Worm (Caenorhabditis elegans) whole organism, L1 larva: ENCODE data around the gene zag-1.

Source experiments
- C16A3.4 ChIP-seq: fragments of 150-350 bp; optimal IDR thresholded peaks from 2 replicates; lab custom pipeline; 2014; ENCODE audit warnings: missing biosample characterization, missing genetic modification characterization
- C34B4.2 ChIP-seq: sonication (generic microtip); optimal IDR thresholded peaks from 2 replicates; lab custom pipeline; 2017; ENCODE audit warnings: mild to moderate bottlenecking, missing genetic modification characterization, missing compliant biosample characterization
- aly-2 ChIP-seq: fragments of 150-350 bp; optimal IDR thresholded peaks from 2 replicates; lab custom pipeline; 2014; ENCODE audit warnings: missing biosample characterization, missing genetic modification characterization
- blmp-1 ChIP-seq: fragments of 150-350 bp; optimal IDR thresholded peaks from 2 replicates; lab custom pipeline; 2014; ENCODE audit warnings: missing biosample characterization, missing genetic modification characterization
- ceh-63 ChIP-seq: fragments of 200-800 bp; sonication (Bioruptor generic); optimal IDR thresholded peaks from 2 replicates; lab custom pipeline; 2018; ENCODE audit warnings: mild to moderate bottlenecking, missing genetic modification characterization, missing compliant biosample characterization
- dpl-1 ChIP-seq, 3 experiments: fragments of 150-350 bp in 2 of 3; sonication (generic microtip) in 1 of 3; optimal IDR thresholded peaks; 2 replicates each; lab custom pipeline; 2014 to 2017; ENCODE audit warnings: missing biosample characterization in 3 of 3, missing genetic modification characterization in 3 of 3, missing genetic modification reagents in 3 of 3
- dsc-1 ChIP-seq: sonication (generic microtip); optimal IDR thresholded peaks from 2 replicates; lab custom pipeline; 2016; ENCODE audit warnings: mild to moderate bottlenecking, missing genetic modification characterization, missing compliant biosample characterization
- efl-1 ChIP-seq, 4 experiments: fragments of 150-350 bp; optimal IDR thresholded peaks in 3 of 4; peaks in 1 of 4; 1 replicate in 1 of 4; 2 replicates in 3 of 4; lab custom pipeline; 2014; ENCODE audit warnings: missing biosample characterization in 2 of 4, missing genetic modification characterization in 2 of 4, missing genetic modification reagents in 2 of 4
- egl-27 ChIP-seq, 2 experiments: fragments of 150-350 bp in 1 of 2; sonication (generic microtip); optimal IDR thresholded peaks; 3 replicates each; lab custom pipeline; 2017 to 2018; ENCODE audit warnings: missing biosample characterization in 2 of 2, missing genetic modification characterization in 2 of 2, missing genetic modification reagents in 2 of 2
- elt-2 ChIP-seq: sonication (generic microtip); optimal IDR thresholded peaks from 2 replicates; lab custom pipeline; 2016; ENCODE audit warnings: missing genetic modification characterization, mild to moderate bottlenecking, inconsistent platforms, missing compliant biosample characterization, missing genetic modification reagents
- elt-3 ChIP-seq, 6 experiments: fragments of 150-350 bp in 1 of 6; sonication (generic microtip); optimal IDR thresholded peaks; 2 replicates each; lab custom pipeline; 2017 to 2018; ENCODE audit warnings: missing biosample characterization in 6 of 6, missing genetic modification characterization in 6 of 6, inconsistent platforms in 1 of 6
- ets-5 ChIP-seq: fragments of 200-800 bp; sonication (Bioruptor generic); IDR thresholded peaks from 2 replicates; pipeline ENCODE4 v1.3.6; 2022; ENCODE audit warnings: missing genetic modification characterization, missing compliant biosample characterization
- fkh-4 ChIP-seq: sonication (generic microtip); optimal IDR thresholded peaks from 2 replicates; lab custom pipeline; 2016; ENCODE audit warnings: missing compliant biosample characterization, missing genetic modification characterization, borderline replicate concordance
- fos-1 ChIP-seq: fragments of 150-350 bp; optimal IDR thresholded peaks from 2 replicates; lab custom pipeline; 2014; ENCODE audit warnings: missing biosample characterization, missing genetic modification characterization
- grh-1 ChIP-seq: fragments of 200-800 bp; sonication (Bioruptor generic); IDR thresholded peaks from 2 replicates; pipeline ENCODE4 v1.3.6; 2022; ENCODE audit warnings: missing genetic modification reagents, missing genetic modification characterization, missing compliant biosample characterization
- hlh-17 ChIP-seq: fragments of 200-800 bp; sonication (Bioruptor generic); optimal IDR thresholded peaks from 2 replicates; lab custom pipeline; 2018; ENCODE audit warnings: missing genetic modification characterization, mild to moderate bottlenecking, missing compliant biosample characterization, moderate library complexity, borderline replicate concordance
- jun-1 ChIP-seq: fragments of 150-350 bp; optimal IDR thresholded peaks from 2 replicates; lab custom pipeline; 2014; ENCODE audit warnings: missing biosample characterization, missing genetic modification reagents, missing genetic modification characterization
- lin-14 ChIP-seq: fragments of 200-800 bp; sonication (Bioruptor generic); optimal IDR thresholded peaks from 2 replicates; lab custom pipeline; 2018; ENCODE audit warnings: mild to moderate bottlenecking, missing genetic modification characterization, moderate library complexity, missing compliant biosample characterization
- lin-15B ChIP-seq: fragments of 150-350 bp; sonication (generic microtip); optimal IDR thresholded peaks from 3 replicates; lab custom pipeline; 2014; ENCODE audit warnings: missing biosample characterization, missing genetic modification characterization
- lin-39 ChIP-seq: fragments of 150-350 bp; optimal IDR thresholded peaks from 2 replicates; lab custom pipeline; 2014; ENCODE audit warnings: missing biosample characterization, missing genetic modification reagents, missing genetic modification characterization
- lsy-2 ChIP-seq, 2 experiments: fragments of 150-350 bp; optimal IDR thresholded peaks; 2 replicates each; lab custom pipeline; 2014; ENCODE audit warnings: missing biosample characterization in 2 of 2, missing genetic modification characterization in 2 of 2
- mdl-1 ChIP-seq, 2 experiments: fragments of 150-350 bp; optimal IDR thresholded peaks; 2 replicates each; lab custom pipeline; 2014 to 2017; ENCODE audit warnings: missing biosample characterization in 2 of 2, missing genetic modification characterization in 2 of 2, inconsistent platforms in 1 of 2
- mep-1 ChIP-seq: fragments of 150-350 bp; optimal IDR thresholded peaks from 2 replicates; lab custom pipeline; 2014; ENCODE audit warnings: missing biosample characterization, missing genetic modification characterization
- nhr-11 ChIP-seq: fragments of 150-350 bp; optimal IDR thresholded peaks from 2 replicates; lab custom pipeline; 2014; ENCODE audit warnings: missing biosample characterization, missing genetic modification characterization
- nhr-20 ChIP-seq: sonication (generic microtip); optimal IDR thresholded peaks from 2 replicates; lab custom pipeline; 2016; ENCODE audit warnings: mild to moderate bottlenecking, missing genetic modification characterization, missing compliant biosample characterization
- nhr-237 ChIP-seq: fragments of 150-350 bp; optimal IDR thresholded peaks from 2 replicates; lab custom pipeline; 2014; ENCODE audit warnings: missing biosample characterization, missing genetic modification characterization
- nhr-28 ChIP-seq: fragments of 150-350 bp; optimal IDR thresholded peaks from 2 replicates; lab custom pipeline; 2014; ENCODE audit warnings: missing biosample characterization, missing genetic modification characterization
- nhr-77 ChIP-seq: fragments of 150-350 bp; optimal IDR thresholded peaks from 2 replicates; lab custom pipeline; 2014; ENCODE audit warnings: missing biosample characterization, missing genetic modification characterization
- nhr-90 ChIP-seq: sonication (generic microtip); optimal IDR thresholded peaks from 2 replicates; lab custom pipeline; 2016; ENCODE audit warnings: mild to moderate bottlenecking, missing genetic modification characterization, missing compliant biosample characterization; ENCODE audit not compliant: poor library complexity
- pax-3 ChIP-seq: fragments of 200-800 bp; sonication (Bioruptor generic); optimal IDR thresholded peaks from 2 replicates; lab custom pipeline; 2018; ENCODE audit warnings: mild to moderate bottlenecking, missing genetic modification characterization, moderate library complexity, missing compliant biosample characterization
- pqm-1 ChIP-seq: sonication (generic microtip); optimal IDR thresholded peaks from 3 replicates; lab custom pipeline; 2017; ENCODE audit warnings: missing biosample characterization, missing genetic modification characterization
- sox-4 ChIP-seq: sonication (generic microtip); optimal IDR thresholded peaks from 2 replicates; lab custom pipeline; 2016; ENCODE audit warnings: missing genetic modification characterization, missing compliant biosample characterization
- tbx-2 ChIP-seq: sonication (generic microtip); optimal IDR thresholded peaks from 2 replicates; lab custom pipeline; 2016; ENCODE audit warnings: missing genetic modification characterization, missing compliant biosample characterization
- tlp-1 ChIP-seq: fragments of 150-350 bp; optimal IDR thresholded peaks from 2 replicates; lab custom pipeline; 2014; ENCODE audit warnings: missing biosample characterization, missing genetic modification characterization
- unc-86 ChIP-seq: sonication (generic microtip); optimal IDR thresholded peaks from 2 replicates; lab custom pipeline; 2016; ENCODE audit warnings: missing genetic modification characterization, missing compliant biosample characterization
- xbp-1 ChIP-seq: sonication (generic microtip); optimal IDR thresholded peaks from 2 replicates; lab custom pipeline; 2016; ENCODE audit warnings: missing genetic modification characterization, missing compliant biosample characterization
- zag-1 ChIP-seq: fragments of 150-350 bp; optimal IDR thresholded peaks from 2 replicates; lab custom pipeline; 2014; ENCODE audit warnings: missing biosample characterization, missing genetic modification characterization

The zag-1 gene

ce11 chrIV:3841607-3842006 lies 14.0 kb upstream of the zag-1 start:
- TF ChIP-seq C34B4.2 (tag; lab: Kevin White, UChicago) (no peak), elt-3 (tag; optimal IDR thresholded peaks at IDR 0.05; lab: Kevin White, UChicago) (no peak), tlp-1 (tag; lab: Kevin White, UChicago) (no peak), blmp-1 (no peak), nhr-90 (tag; lab: Kevin White, UChicago) (no peak), fos-1 (tag; lab: Kevin White, UChicago) (no peak), nhr-28 (tag; lab: Kevin White, UChicago) (no peak), mdl-1 (tag; optimal IDR thresholded peaks at IDR 0.05; lab: Kevin White, UChicago) (no peak), zag-1 (tag; lab: Kevin White, UChicago) (no peak), ets-5 (GFP tag; lab: Robert Waterston, UW) (no peak), egl-27 (tag; optimal IDR thresholded peaks at IDR 0.05; lab: Kevin White, UChicago) (no peak), nhr-11 (tag; lab: Kevin White, UChicago) (no peak), C16A3.4 (no peak), dsc-1 (no peak), elt-2 (no peak), aly-2 (no peak), jun-1 (no peak), mep-1 (tag; lab: Kevin White, UChicago) (no peak), grh-1 (no peak)

- TF ChIP-seq unc-86 (tag; lab: Kevin White, UChicago) (no peak), efl-1 (optimal IDR thresholded peaks at IDR 0.05; lab: Kevin White, UChicago) (no peak), efl-1 (GFP tag; optimal IDR thresholded peaks at IDR 0.05 in 1 of 2; lab: Kevin White, UChicago) (peak in 1 of 2 experiments; percentile 8)
- TF ChIP-seq, all 84 proteins: peak for 1
Observed at ce11 chrIV:3843019-3843527, 12.6 kb upstream of the zag-1 start.

ce11 chrIV:3844004-3844403 lies 11.6 kb upstream of the zag-1 start:
- TF ChIP-seq efl-1 (optimal IDR thresholded peaks at IDR 0.05; lab: Kevin White, UChicago) (no peak), efl-1 (GFP tag; optimal IDR thresholded peaks at IDR 0.05 in 1 of 2; lab: Kevin White, UChicago) (peak in 1 of 2 experiments; percentile 87), dsc-1 (peak; percentile 87), dpl-1 (GFP tag; optimal IDR thresholded peaks at IDR 0.05; lab: Kevin White, UChicago) (no peak), fkh-4 (tag; lab: Kevin White, UChicago) (peak; percentile 47)

- TF ChIP-seq pqm-1 (no peak), nhr-20 (tag; lab: Kevin White, UChicago) (no peak), lin-39 (tag; lab: Kevin White, UChicago) (no peak), nhr-237 (tag; lab: Kevin White, UChicago) (no peak), lsy-2 (tag; optimal IDR thresholded peaks at IDR 0.05; lab: Kevin White, UChicago) (no peak), nhr-90 (tag; lab: Kevin White, UChicago) (no peak), tbx-2 (no peak), unc-86 (tag; lab: Kevin White, UChicago) (no peak), hlh-17 (no peak), sox-4 (tag; lab: Kevin White, UChicago) (no peak), xbp-1 (tag; lab: Kevin White, UChicago) (no peak), ceh-63 (GFP tag; lab: Kevin White, UChicago) (no peak), lin-15B (tag; lab: Kevin White, UChicago) (no peak), nhr-77 (tag; lab: Kevin White, UChicago) (no peak), lin-14 (GFP tag; lab: Kevin White, UChicago) (no peak), pax-3 (tag; lab: Kevin White, UChicago) (no peak), fos-1 (tag; lab: Kevin White, UChicago) (no peak)
Observed at ce11 chrIV:3844584-3844983, 11.1 kb upstream of the zag-1 start.
